Worm (Caenorhabditis elegans) whole organism, mixed stage, embryonic: Measurements from ENCODE around the gene C14B9.3.

Experiments used
- ces-1 ChIP-seq: fragments of 150-350 bp; optimal IDR thresholded peaks from 2 replicates; lab custom pipeline; 2014; ENCODE audit warnings: missing biosample characterization, missing genetic modification reagents, missing genetic modification characterization
- elt-3 ChIP-seq: fragments of 150-350 bp; optimal IDR thresholded peaks from 2 replicates; lab custom pipeline; 2014; ENCODE audit warnings: missing biosample characterization, missing genetic modification characterization
- mep-1 ChIP-seq: fragments of 150-350 bp; optimal IDR thresholded peaks from 2 replicates; lab custom pipeline; 2017; ENCODE audit warnings: missing biosample characterization, missing genetic modification reagents, missing genetic modification characterization, inconsistent platforms
- sptf-1 ChIP-seq: sonication (generic microtip); optimal IDR thresholded peaks from 2 replicates; lab custom pipeline; 2017; ENCODE audit warnings: mild to moderate bottlenecking, missing genetic modification characterization, moderate library complexity, missing compliant biosample characterization
- unc-62 ChIP-seq: fragments of 150-350 bp; optimal IDR thresholded peaks from 2 replicates; lab custom pipeline; 2014; ENCODE audit warnings: missing biosample characterization, missing genetic modification reagents, missing genetic modification characterization

- TF ChIP-seq unc-62 (GFP tag; lab: Kevin White, UChicago) (no peak), elt-3 (tag; lab: Kevin White, UChicago) (no peak), ces-1 (GFP tag; lab: Kevin White, UChicago) (no peak), sptf-1 (tag; lab: Kevin White, UChicago) (no peak), mep-1 (no peak)
Observed at ce11 chrIII:8065101-8065500, 43.5 kb upstream of the C14B9.3 start.
